Worm (Caenorhabditis elegans) whole organism, mixed stage, embryonic: Measurements from ENCODE around the gene nprt-1.

Experiments
- blmp-1 ChIP-seq: fragments of 150-350 bp; optimal IDR thresholded peaks from 2 replicates; lab custom pipeline; 2014; ENCODE audit warnings: missing biosample characterization, missing genetic modification characterization
- cnd-1 ChIP-seq: fragments of 200-800 bp; sonication (Bioruptor generic); optimal IDR thresholded peaks from 2 replicates; lab custom pipeline; 2018; ENCODE audit warnings: mild to moderate bottlenecking, missing genetic modification characterization, missing compliant biosample characterization
- lin-13 ChIP-seq: fragments of 150-350 bp; optimal IDR thresholded peaks from 2 replicates; lab custom pipeline; 2014; ENCODE audit warnings: missing biosample characterization, missing genetic modification characterization
- nhr-2 ChIP-seq: fragments of 150-350 bp; optimal IDR thresholded peaks from 2 replicates; lab custom pipeline; 2014; ENCODE audit warnings: missing biosample characterization, missing genetic modification characterization
- nhr-28 ChIP-seq: fragments of 150-350 bp; optimal IDR thresholded peaks from 2 replicates; lab custom pipeline; 2014; ENCODE audit warnings: missing biosample characterization, missing genetic modification characterization
- snpc-4 ChIP-seq: fragments of 150-350 bp; optimal IDR thresholded peaks from 2 replicates; lab custom pipeline; 2014; ENCODE audit warnings: missing biosample characterization, missing genetic modification characterization
- unc-120 ChIP-seq: sonication (generic microtip); optimal IDR thresholded peaks from 2 replicates; lab custom pipeline; 2017; ENCODE audit warnings: missing genetic modification characterization, missing compliant biosample characterization; ENCODE audit not compliant: poor library complexity, severe bottlenecking
- unc-39 ChIP-seq: fragments of 150-350 bp; optimal IDR thresholded peaks from 2 replicates; lab custom pipeline; 2014; ENCODE audit warnings: missing biosample characterization, missing genetic modification characterization
- unc-62 ChIP-seq: fragments of 150-350 bp; optimal IDR thresholded peaks from 2 replicates; lab custom pipeline; 2014; ENCODE audit warnings: missing biosample characterization, missing genetic modification reagents, missing genetic modification characterization
- ztf-11 ChIP-seq: fragments of 150-350 bp; optimal IDR thresholded peaks from 2 replicates; lab custom pipeline; 2014; ENCODE audit warnings: missing biosample characterization, missing genetic modification characterization

DNA sequence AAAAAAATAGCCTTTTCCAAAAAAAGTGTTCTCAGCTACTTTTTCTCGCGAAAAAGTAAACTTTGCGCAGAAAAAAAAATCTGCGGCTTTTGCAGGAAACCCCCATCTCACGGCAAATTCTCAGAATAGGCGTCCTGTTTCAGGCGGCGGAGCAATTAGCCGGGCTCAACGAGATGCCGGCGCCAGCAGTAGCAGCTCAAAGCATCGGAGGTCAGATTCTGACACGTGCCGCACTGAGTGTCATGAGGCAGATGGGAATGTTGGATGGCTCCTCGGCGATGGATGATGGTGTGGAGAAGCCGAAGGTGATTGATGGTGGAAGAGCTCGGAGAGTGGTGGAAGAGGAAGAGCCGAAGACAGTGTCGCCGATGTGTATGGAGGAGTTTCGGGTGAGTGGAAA, 3.0 kb downstream of the nprt-1 start:
- TF ChIP-seq lin-13 (tag; lab: Kevin White, UChicago) (no peak), snpc-4 (tag; lab: Kevin White, UChicago) (no peak), ztf-11 (tag; lab: Kevin White, UChicago) (no peak), nhr-28 (tag; lab: Kevin White, UChicago) (no peak), unc-120 (tag; lab: Kevin White, UChicago) (no peak), unc-39 (no peak), unc-62 (no peak), nhr-2 (no peak), cnd-1 (tag; lab: Kevin White, UChicago) (no peak), blmp-1 (tag; lab: Kevin White, UChicago) (no peak)
